Worm (Caenorhabditis elegans) whole organism, young adult: ENCODE results near the gene ntr-2.

ENCODE experiments used
- Y56A3A.18 ChIP-seq: fragments of 200-800 bp; sonication (Bioruptor generic); IDR thresholded peaks from 2 replicates; pipeline ENCODE4 v1.3.6; 2022; ENCODE audit warnings: missing genetic modification reagents, missing genetic modification characterization, missing compliant biosample characterization
- hrde-1 ChIP-seq: sonication (generic microtip); optimal IDR thresholded peaks from 2 replicates; lab custom pipeline; 2016; ENCODE audit warnings: missing genetic modification characterization, mild to moderate bottlenecking, missing compliant biosample characterization, moderate library complexity, missing genotype, missing genetic modification reagents, borderline replicate concordance
- snpc-4 ChIP-seq, 5 experiments: fragments of 150-350 bp in 1 of 5; sonication (generic microtip) in 4 of 5; optimal IDR thresholded peaks; 2 replicates each; lab custom pipeline; 2014 to 2018; ENCODE audit warnings: missing genetic modification characterization in 5 of 5, missing biosample characterization in 3 of 5, antibody characterized with exemption in 2 of 5, mild to moderate bottlenecking in 2 of 5, missing compliant biosample characterization in 2 of 5, missing genotype in 2 of 5, moderate library complexity in 2 of 5, missing genetic modification reagents in 1 of 5

ce11 chrX:14907257-14907801, 21.4 kb downstream of the ntr-2 start:
- TF ChIP-seq Y56A3A.18 (GFP tag; lab: Robert Waterston, UW): no peak
- no peak for TF ChIP-seq hrde-1 (tag; lab: Kevin White, UChicago)
- no peak for TF ChIP-seq snpc-4 (GFP tag; optimal IDR thresholded peaks at IDR 0.05; lab: Kevin White, UChicago)
- no peak for TF ChIP-seq snpc-4 (tag; optimal IDR thresholded peaks at IDR 0.05; lab: Kevin White, UChicago)
